Fruit fly (Drosophila melanogaster) whole organism, embryonic: Measurements from ENCODE around the gene Trpgamma.

Experiments used
- CG10462 ChIP-seq: fragments of 200-800 bp; sonication (Bioruptor generic); optimal IDR thresholded peaks from 2 replicates; lab custom pipeline; 2016; ENCODE audit warnings: missing biosample characterization, missing genetic modification characterization
- CG10543 ChIP-seq: fragments of 200-800 bp; sonication (Bioruptor generic); optimal IDR thresholded peaks from 3 replicates; lab custom pipeline; 2017; ENCODE audit warnings: missing biosample characterization, mild to moderate bottlenecking, missing genetic modification characterization, moderate library complexity
- CG11456 ChIP-seq: fragments of 200-800 bp; sonication (Bioruptor generic); IDR thresholded peaks from 3 replicates; pipeline ENCODE4 v1.3.6; 2022; ENCODE audit warnings: missing biosample characterization, missing genetic modification characterization
- CG11696 ChIP-seq: fragments of 200-800 bp; sonication (Bioruptor generic); IDR thresholded peaks from 2 replicates; pipeline ENCODE4 v1.3.6; 2022; ENCODE audit warnings: missing biosample characterization, missing genetic modification characterization
- CG13123 ChIP-seq: fragments of 200-800 bp; sonication (Bioruptor generic); optimal IDR thresholded peaks from 2 replicates; lab custom pipeline; 2016; ENCODE audit warnings: missing biosample characterization, missing genetic modification characterization
- CG13296 ChIP-seq: fragments of 200-800 bp; sonication (Bioruptor generic); optimal IDR thresholded peaks from 3 replicates; lab custom pipeline; 2018; ENCODE audit warnings: missing biosample characterization, mild to moderate bottlenecking, missing genetic modification characterization
- CG14050 ChIP-seq: fragments of 200-800 bp; sonication (Bioruptor generic); IDR thresholded peaks from 3 replicates; pipeline ENCODE4 v1.3.6; 2022; ENCODE audit warnings: missing biosample characterization, missing genetic modification characterization
- CG14710 ChIP-seq: fragments of 200-800 bp; sonication (Bioruptor generic); optimal IDR thresholded peaks from 3 replicates; lab custom pipeline; 2019; ENCODE audit warnings: missing biosample characterization, mild to moderate bottlenecking, missing genetic modification characterization, moderate library complexity
- CG14860 ChIP-seq: fragments of 200-800 bp; sonication (Bioruptor generic); IDR thresholded peaks from 3 replicates; pipeline ENCODE4 v1.3.6; 2022; ENCODE audit warnings: missing biosample characterization, missing genetic modification characterization; ENCODE audit not compliant: partially characterized antibody
- CG17612 ChIP-seq: fragments of 200-800 bp; sonication (Bioruptor generic); IDR thresholded peaks from 2 replicates; pipeline ENCODE4 v1.3.6; 2022; ENCODE audit warnings: missing biosample characterization, missing genetic modification characterization
- CG17802 ChIP-seq: fragments of 200-800 bp; sonication (Bioruptor generic); optimal IDR thresholded peaks from 2 replicates; lab custom pipeline; 2018; ENCODE audit warnings: missing biosample characterization, mild to moderate bottlenecking, missing genetic modification characterization, moderate library complexity
- CG2199 ChIP-seq: fragments of 200-800 bp; sonication (Bioruptor generic); IDR thresholded peaks from 3 replicates; pipeline ENCODE4 v1.3.6; 2022; ENCODE audit warnings: missing biosample characterization, missing genetic modification characterization
- CG31441 ChIP-seq: fragments of 200-800 bp; sonication (Bioruptor generic); IDR thresholded peaks from 2 replicates; pipeline ENCODE4 v1.3.6; 2022; ENCODE audit warnings: missing biosample characterization, missing genetic modification characterization
- CG3838 ChIP-seq: fragments of 200-800 bp; sonication (Bioruptor generic); optimal IDR thresholded peaks from 3 replicates; lab custom pipeline; 2016; ENCODE audit warnings: missing biosample characterization, missing genetic modification characterization
- CG3847 ChIP-seq: fragments of 200-800 bp; sonication (Bioruptor generic); IDR thresholded peaks from 2 replicates; pipeline ENCODE4 v1.3.6; 2022; ENCODE audit warnings: missing biosample characterization, missing genetic modification characterization
- CG8924 ChIP-seq: fragments of 200-800 bp; optimal IDR thresholded peaks from 3 replicates; lab custom pipeline; 2019; ENCODE audit warnings: missing biosample characterization, mild to moderate bottlenecking, missing genetic modification characterization, moderate library complexity
- CG9817 ChIP-seq: fragments of 200-800 bp; sonication (Bioruptor generic); optimal IDR thresholded peaks from 2 replicates; lab custom pipeline; 2018; ENCODE audit warnings: missing biosample characterization, mild to moderate bottlenecking, missing genetic modification characterization, moderate library complexity
- CG9932 ChIP-seq: fragments of 200-800 bp; sonication (Bioruptor generic); IDR thresholded peaks from 2 replicates; pipeline ENCODE4 v1.3.6; 2022; ENCODE audit warnings: missing biosample characterization, missing genetic modification characterization
- Dip2 ChIP-seq: fragments of 200-800 bp; sonication (Bioruptor generic); IDR thresholded peaks from 2 replicates; pipeline ENCODE4 v1.3.6; 2022; ENCODE audit warnings: missing biosample characterization, missing genetic modification characterization
- Dref ChIP-seq: fragments of 200-800 bp; sonication (Bioruptor generic); IDR thresholded peaks from 2 replicates; pipeline ENCODE4 v1.3.6; 2022; ENCODE audit warnings: missing biosample characterization, missing genetic modification characterization
- Eip74EF ChIP-seq, 2 experiments: fragments of 200-800 bp in 1 of 2; fragments of >200 bp in 1 of 2; sonication (Bioruptor generic) in 1 of 2; optimal IDR thresholded peaks; 2 replicates each; lab custom pipeline; 2017 to 2019; ENCODE audit warnings: missing biosample characterization in 2 of 2, missing genetic modification characterization in 2 of 2, mild to moderate bottlenecking in 1 of 2, moderate library complexity in 1 of 2
- Fer2 ChIP-seq: fragments of 200-800 bp; sonication (Bioruptor generic); optimal IDR thresholded peaks from 2 replicates; lab custom pipeline; 2018; ENCODE audit warnings: missing biosample characterization, mild to moderate bottlenecking, missing genetic modification characterization, moderate library complexity
- H15 ChIP-seq: fragments of 200-800 bp; sonication (Bioruptor generic); IDR thresholded peaks from 3 replicates; pipeline ENCODE4 v1.3.6; 2022; ENCODE audit warnings: missing biosample characterization, missing genetic modification characterization
- HLH4C ChIP-seq: fragments of 200-800 bp; sonication (Bioruptor generic); IDR thresholded peaks from 3 replicates; pipeline ENCODE4 v1.3.6; 2022; ENCODE audit warnings: missing biosample characterization, missing genetic modification characterization; ENCODE audit not compliant: partially characterized antibody
- Hr3 ChIP-seq: fragments of 200-800 bp; sonication (Bioruptor generic); optimal IDR thresholded peaks from 3 replicates; lab custom pipeline; 2016; ENCODE audit warnings: missing biosample characterization, missing genetic modification characterization
- Max ChIP-seq: fragments of 200-800 bp; sonication (Bioruptor generic); optimal IDR thresholded peaks from 2 replicates; lab custom pipeline; 2016; ENCODE audit warnings: missing biosample characterization, mild to moderate bottlenecking, missing genetic modification characterization
- Mrtf ChIP-seq: fragments of 200-800 bp; sonication (Bioruptor generic); IDR thresholded peaks from 3 replicates; pipeline ENCODE4 v1.3.6; 2022; ENCODE audit warnings: missing biosample characterization, missing genetic modification characterization
- Ptx1 ChIP-seq: fragments of 200-800 bp; sonication (Bioruptor generic); IDR thresholded peaks from 2 replicates; pipeline ENCODE4 v1.3.6; 2022; ENCODE audit warnings: missing biosample characterization, missing genetic modification characterization
- Six4 ChIP-seq: fragments of 200-800 bp; sonication (Bioruptor generic); optimal IDR thresholded peaks from 2 replicates; lab custom pipeline; 2016; ENCODE audit warnings: missing biosample characterization, missing genetic modification characterization
- Taf1 ChIP-seq: fragments of 200-800 bp; sonication (Bioruptor generic); IDR thresholded peaks from 2 replicates; pipeline ENCODE4 v1.3.6; 2022; ENCODE audit warnings: missing biosample characterization, missing genetic modification characterization
- Usf ChIP-seq: fragments of 200-800 bp; sonication (Bioruptor generic); optimal IDR thresholded peaks from 2 replicates; lab custom pipeline; 2017; ENCODE audit warnings: missing genotype, missing biosample characterization, missing genetic modification characterization
- Xrp1 ChIP-seq: fragments of 200-800 bp; sonication (Bioruptor generic); IDR thresholded peaks from 2 replicates; pipeline ENCODE4 v1.3.6; 2022; ENCODE audit warnings: missing biosample characterization, missing genetic modification characterization
- abd-A ChIP-seq: fragments of 200-800 bp; sonication (Bioruptor generic); optimal IDR thresholded peaks from 3 replicates; lab custom pipeline; 2019; ENCODE audit warnings: missing biosample characterization, mild to moderate bottlenecking, missing genetic modification characterization, moderate library complexity
- ara ChIP-seq: fragments of 200-800 bp; sonication (Bioruptor generic); IDR thresholded peaks from 2 replicates; pipeline ENCODE4 v1.3.6; 2022; ENCODE audit warnings: missing biosample characterization, missing genetic modification characterization
- chm ChIP-seq: fragments of 200-800 bp; sonication (Bioruptor generic); IDR thresholded peaks from 2 replicates; pipeline ENCODE4 v1.3.6; 2022; ENCODE audit warnings: missing biosample characterization, missing genetic modification characterization
- ci ChIP-seq: fragments of 200-800 bp; sonication (Bioruptor generic); IDR thresholded peaks from 3 replicates; pipeline ENCODE4 v1.3.6; 2022; ENCODE audit warnings: missing biosample characterization, missing genetic modification characterization
- crol ChIP-seq: fragments of 200-800 bp; sonication (Bioruptor generic); IDR thresholded peaks from 2 replicates; pipeline ENCODE4 v1.3.6; 2022; ENCODE audit warnings: missing biosample characterization, missing genetic modification characterization
- grau ChIP-seq: fragments of 200-800 bp; optimal IDR thresholded peaks from 3 replicates; lab custom pipeline; 2019; ENCODE audit warnings: missing biosample characterization, mild to moderate bottlenecking, missing genetic modification characterization, moderate library complexity
- jing ChIP-seq: fragments of 200-800 bp; sonication (Bioruptor generic); optimal IDR thresholded peaks from 2 replicates; lab custom pipeline; 2018; ENCODE audit warnings: missing biosample characterization, mild to moderate bottlenecking, missing genetic modification characterization
- onecut ChIP-seq: fragments of 200-800 bp; sonication (Bioruptor generic); IDR thresholded peaks from 2 replicates; pipeline ENCODE4 v1.3.6; 2022; ENCODE audit warnings: missing biosample characterization, missing genetic modification characterization
- peb ChIP-seq: fragments of 200-800 bp; sonication (Bioruptor generic); IDR thresholded peaks from 2 replicates; pipeline ENCODE4 v1.3.6; 2022; ENCODE audit warnings: missing biosample characterization, missing genetic modification characterization
- run ChIP-seq: fragments of 200-800 bp; sonication (Bioruptor generic); optimal IDR thresholded peaks from 3 replicates; lab custom pipeline; 2018; ENCODE audit warnings: missing biosample characterization, mild to moderate bottlenecking, missing genetic modification characterization
- so ChIP-seq: fragments of 200-800 bp; sonication (Bioruptor generic); IDR thresholded peaks from 3 replicates; pipeline ENCODE4 v1.3.6; 2022; ENCODE audit warnings: missing biosample characterization, missing genetic modification characterization
- sob ChIP-seq: fragments of 200-800 bp; sonication (Bioruptor generic); IDR thresholded peaks from 2 replicates; pipeline ENCODE4 v1.3.6; 2022; ENCODE audit warnings: missing biosample characterization, missing genetic modification characterization
- tio ChIP-seq: fragments of 200-800 bp; sonication (Bioruptor generic); optimal IDR thresholded peaks from 2 replicates; lab custom pipeline; 2017; ENCODE audit warnings: missing biosample characterization, missing genetic modification characterization, inconsistent platforms
- tll ChIP-seq, 2 experiments: fragments of 200-800 bp in 1 of 2; fragments of >200 bp in 1 of 2; sonication (Bioruptor generic) in 1 of 2; optimal IDR thresholded peaks; 2 replicates each; lab custom pipeline; 2017 to 2019; ENCODE audit warnings: missing biosample characterization in 2 of 2, missing genetic modification characterization in 2 of 2, mild to moderate bottlenecking in 1 of 2, moderate library complexity in 1 of 2
- ttk ChIP-seq: fragments of 200-800 bp; sonication (Bioruptor generic); IDR thresholded peaks from 2 replicates; pipeline ENCODE4 v2.1.2; 2022; ENCODE audit warnings: missing biosample characterization, missing genetic modification characterization
- tup ChIP-seq: fragments of 200-800 bp; sonication (Bioruptor generic); optimal IDR thresholded peaks from 2 replicates; lab custom pipeline; 2016; ENCODE audit warnings: missing biosample characterization, mild to moderate bottlenecking, missing genetic modification characterization, moderate library complexity
- unpg ChIP-seq: fragments of 200-800 bp; sonication (Bioruptor generic); optimal IDR thresholded peaks from 3 replicates; lab custom pipeline; 2018; ENCODE audit warnings: missing biosample characterization, mild to moderate bottlenecking, missing genetic modification characterization, moderate library complexity
- wdn ChIP-seq: fragments of 200-800 bp; sonication (Bioruptor generic); IDR thresholded peaks from 2 replicates; pipeline ENCODE4 v1.3.6; 2022; ENCODE audit warnings: missing biosample characterization, missing genetic modification characterization

Trpgamma gene

DNA sequence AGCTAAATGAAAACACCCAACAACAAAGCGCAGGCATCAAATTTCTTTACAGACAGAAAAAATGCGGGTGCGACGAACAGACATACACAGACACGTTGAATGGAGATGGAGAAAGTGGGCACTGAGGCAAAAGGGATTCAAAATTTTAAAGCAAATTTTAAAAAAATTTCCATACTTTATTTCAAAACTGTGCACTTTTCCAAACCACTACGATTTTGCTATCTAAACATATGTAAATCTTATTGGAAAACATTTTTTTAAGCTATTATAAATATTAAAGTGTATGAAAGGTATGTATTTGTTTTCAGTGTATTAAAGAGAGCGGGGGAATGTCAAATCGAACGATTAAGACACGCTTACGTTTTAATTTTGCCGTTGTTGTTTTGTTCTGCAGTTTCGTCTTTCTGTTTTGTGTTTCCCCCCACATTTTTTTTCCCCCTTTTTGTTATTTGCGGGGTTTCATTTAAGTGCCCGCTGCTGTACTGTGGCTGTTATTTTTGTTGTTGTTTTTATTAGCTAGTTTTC lies 56.1 kb downstream of the Trpgamma start (continued):
- TF ChIP-seq Usf (GFP tag; lab: Kevin White, UChicago) (peak; percentile 18), jing (GFP tag; lab: Kevin White, UChicago) (peak; percentile 70), tio (GFP tag; lab: Kevin White, UChicago) (peak; percentile 46), wdn (GFP tag; lab: Robert Waterston, UW) (no peak), CG11456 (GFP tag; lab: Robert Waterston, UW) (0 out of 3 replicates have a peak, but pooled peaks have one; percentile 65), grau (peak; percentile 56), tup (GFP tag; lab: Kevin White, UChicago) (no peak), CG14050 (peak; percentile 43; the same call in 1 of the 3 replicates), CG9932 (GFP tag; lab: Robert Waterston, UW) (no peak), Mrtf (GFP tag; lab: Robert Waterston, UW) (no peak), so (GFP tag; lab: Robert Waterston, UW) (peak; percentile 45; the same call in 1 of the 3 replicates), CG31441 (peak; percentile 94), CG11696 (peak; percentile 78), H15 (GFP tag; lab: Robert Waterston, UW) (peak; percentile 56; the same call in 2 of the 3 replicates), Dip2 (GFP tag; lab: Robert Waterston, UW) (no peak), Xrp1 (peak; percentile 90), CG3838 (GFP tag; lab: Kevin White, UChicago) (no peak), CG10543 (GFP tag; lab: Kevin White, UChicago) (no peak), tll (GFP tag; optimal IDR thresholded peaks at IDR 0.05; lab: Kevin White, UChicago) (no peak), CG13296 (GFP tag; lab: Kevin White, UChicago) (peak; percentile 38), Ptx1 (peak; percentile 69), CG17612 (GFP tag; lab: Robert Waterston, UW) (peak; percentile 33; the same call in 1 of the 2 replicates), CG2199 (GFP tag; lab: Robert Waterston, UW) (0 out of 3 replicates have a peak, but pooled peaks have one; percentile 29), peb (GFP tag; lab: Robert Waterston, UW) (peak; percentile 74), CG8924 (peak; percentile 68), Six4 (GFP tag; lab: Kevin White, UChicago) (peak; percentile 83), Taf1 (no peak), CG3847 (GFP tag; lab: Robert Waterston, UW) (0 out of 2 replicates have a peak, but pooled peaks have one; percentile 25), Dref (GFP tag; lab: Robert Waterston, UW) (no peak), ara (GFP tag; lab: Robert Waterston, UW) (peak; percentile 69), HLH4C (GFP tag; lab: Robert Waterston, UW) (no peak), Hr3 (GFP tag; lab: Kevin White, UChicago) (peak; percentile 46), Fer2 (tag; lab: Kevin White, UChicago) (peak; percentile 1), CG9817 (tag; lab: Kevin White, UChicago) (peak; percentile 47), chm (no peak), run (tag; lab: Kevin White, UChicago) (peak; percentile 63), onecut (GFP tag; lab: Robert Waterston, UW) (peak; percentile 60), sob (GFP tag; lab: Robert Waterston, UW) (peak; percentile 40; the same call in 1 of the 2 replicates), Eip74EF (GFP tag; optimal IDR thresholded peaks at IDR 0.05; lab: Kevin White, UChicago) (peak in 1 of 2 experiments; percentile 86), CG14860 (GFP tag; lab: Robert Waterston, UW) (no peak), CG10462 (GFP tag; lab: Kevin White, UChicago) (peak; percentile 59), ci (GFP tag; lab: Robert Waterston, UW) (peak; percentile 87), abd-A (tag; lab: Kevin White, UChicago) (peak; percentile 7), Max (GFP tag; lab: Kevin White, UChicago) (peak; percentile 64), CG17802 (tag; lab: Kevin White, UChicago) (peak; percentile 61), unpg (peak; percentile 41), ttk (GFP tag; lab: Robert Waterston, UW) (peak; percentile 73), crol (GFP tag; lab: Robert Waterston, UW) (peak; percentile 43; the same call in 1 of the 2 replicates), CG13123 (GFP tag; lab: Kevin White, UChicago) (peak; percentile 19), CG14710 (tag; lab: Kevin White, UChicago) (peak; percentile 89)
